Worm (Caenorhabditis elegans) whole organism, early embryonic: ENCODE data around the gene F49H6.12.

Experiments used
- B0310.2 ChIP-seq: sonication (generic microtip); optimal IDR thresholded peaks from 2 replicates; lab custom pipeline; 2016; ENCODE audit warnings: mild to moderate bottlenecking, missing genetic modification characterization, missing compliant biosample characterization
- F13C5.2 ChIP-seq: sonication (generic microtip); optimal IDR thresholded peaks from 2 replicates; lab custom pipeline; 2017; ENCODE audit warnings: mild to moderate bottlenecking, missing genetic modification characterization, inconsistent platforms, missing compliant biosample characterization
- aly-1 ChIP-seq: sonication (generic microtip); optimal IDR thresholded peaks from 2 replicates; lab custom pipeline; 2016; ENCODE audit warnings: missing genetic modification characterization, missing compliant biosample characterization
- ama-1 ChIP-seq: fragments of 150-350 bp; optimal IDR thresholded peaks from 2 replicates; lab custom pipeline; 2014
- ceh-13 ChIP-seq: fragments of 200-800 bp; sonication (Bioruptor generic); optimal IDR thresholded peaks from 2 replicates; lab custom pipeline; 2018; ENCODE audit warnings: mild to moderate bottlenecking, missing genetic modification characterization, missing compliant biosample characterization
- ceh-36 ChIP-seq: sonication (generic microtip); optimal IDR thresholded peaks from 2 replicates; lab custom pipeline; 2016; ENCODE audit warnings: missing genetic modification characterization, inconsistent platforms, missing compliant biosample characterization
- ets-7 ChIP-seq: sonication (generic microtip); optimal IDR thresholded peaks from 2 replicates; lab custom pipeline; 2016; ENCODE audit warnings: missing genotype, missing genetic modification characterization, missing compliant biosample characterization
- flt-1 ChIP-seq: fragments of 200-800 bp; sonication (Bioruptor generic); IDR thresholded peaks from 2 replicates; pipeline ENCODE4 v1.3.6; 2022; ENCODE audit warnings: missing genetic modification characterization, missing compliant biosample characterization
- hmbx-1 ChIP-seq: sonication (generic microtip); optimal IDR thresholded peaks from 2 replicates; lab custom pipeline; 2016; ENCODE audit warnings: mild to moderate bottlenecking, missing genetic modification characterization, missing compliant biosample characterization
- hmg-4 ChIP-seq: fragments of 200-800 bp; sonication (Bioruptor generic); optimal IDR thresholded peaks from 2 replicates; lab custom pipeline; 2018; ENCODE audit warnings: mild to moderate bottlenecking, missing genetic modification characterization, missing compliant biosample characterization
- hnd-1 ChIP-seq: sonication (generic microtip); optimal IDR thresholded peaks from 2 replicates; lab custom pipeline; 2016; ENCODE audit warnings: missing genetic modification characterization, missing compliant biosample characterization
- pes-1 ChIP-seq: fragments of 200-800 bp; sonication (Bioruptor generic); IDR thresholded peaks from 2 replicates; pipeline ENCODE4 v1.3.6; 2022; ENCODE audit warnings: missing genetic modification reagents, missing genetic modification characterization, missing compliant biosample characterization
- scrt-1 ChIP-seq: fragments of 200-800 bp; sonication (Bioruptor generic); IDR thresholded peaks from 2 replicates; pipeline ENCODE4 v1.3.6; 2022; ENCODE audit warnings: missing genetic modification characterization, missing compliant biosample characterization
- sea-1 ChIP-seq: fragments of 200-800 bp; sonication (Bioruptor generic); conservative IDR thresholded peaks from 2 replicates; pipeline ENCODE4 v1.3.6; 2022; ENCODE audit warnings: missing genetic modification characterization, missing compliant biosample characterization
- tbx-11 ChIP-seq: fragments of 200-800 bp; sonication (Bioruptor generic); IDR thresholded peaks from 2 replicates; pipeline ENCODE4 v1.3.6; 2022; ENCODE audit warnings: missing genetic modification characterization, missing compliant biosample characterization
- tbx-37 ChIP-seq: fragments of 200-800 bp; sonication (Bioruptor generic); conservative IDR thresholded peaks from 2 replicates; pipeline ENCODE4 v1.3.6; 2022; ENCODE audit warnings: missing genetic modification reagents, missing genetic modification characterization, missing compliant biosample characterization
- tra-4 ChIP-seq: sonication (generic microtip); optimal IDR thresholded peaks from 2 replicates; lab custom pipeline; 2017; ENCODE audit warnings: missing genetic modification characterization, missing compliant biosample characterization

The F49H6.12 gene

ce11 chrV:17030430-17030829 is 9.2 kb upstream of the F49H6.12 start:
- no peak for TF ChIP-seq hmg-4 (GFP tag; lab: Kevin White, UChicago)
- TF ChIP-seq scrt-1, result no peak
- no peak for TF ChIP-seq ceh-36 (tag; lab: Kevin White, UChicago)
- TF ChIP-seq ceh-13 (GFP tag; lab: Kevin White, UChicago), result no peak
- TF ChIP-seq pes-1 (GFP tag; lab: Robert Waterston, UW), result no peak
- TF ChIP-seq F13C5.2, result no peak
- no peak for TF ChIP-seq ama-1 (lab: Kevin White, UChicago)
- TF ChIP-seq hmbx-1 (tag; lab: Kevin White, UChicago), result no peak
- no peak for TF ChIP-seq sea-1 (GFP tag; lab: Robert Waterston, UW)
- no peak for TF ChIP-seq tra-4 (tag; lab: Kevin White, UChicago)
- TF ChIP-seq hnd-1 (tag; lab: Kevin White, UChicago), result no peak
- no peak for TF ChIP-seq aly-1 (tag; lab: Kevin White, UChicago)
- TF ChIP-seq flt-1 (GFP tag; lab: Robert Waterston, UW), result no peak
- no peak for TF ChIP-seq tbx-11 (GFP tag; lab: Robert Waterston, UW)
- TF ChIP-seq ets-7 (tag; lab: Kevin White, UChicago), result no peak
- TF ChIP-seq B0310.2, result no peak
- no peak for TF ChIP-seq tbx-37 (GFP tag; lab: Robert Waterston, UW)

ce11 chrV:17026289-17026688 is 5.0 kb upstream of the F49H6.12 start, which contains the start of gene F49H6.15:
Gene F49H6.15 (minus strand): TSS chrV:17026389.
- no peak for TF ChIP-seq pes-1 (GFP tag; lab: Robert Waterston, UW)

ce11 chrV:17022613-17023322 is 1.5 kb upstream of the F49H6.12 start, which contains the start of the genes F49H6.8 and F49H6.5:
Gene F49H6.8 (minus strand): TSS chrV:17022663.
Gene F49H6.5 (plus strand): TSS chrV:17023241.
- TF ChIP-seq tbx-37 (GFP tag; lab: Robert Waterston, UW) (no peak), flt-1 (GFP tag; lab: Robert Waterston, UW) (no peak), pes-1 (GFP tag; lab: Robert Waterston, UW) (no peak), ama-1 (lab: Kevin White, UChicago) (no peak), tra-4 (tag; lab: Kevin White, UChicago) (no peak), hmg-4 (GFP tag; lab: Kevin White, UChicago) (no peak), sea-1 (GFP tag; lab: Robert Waterston, UW) (no peak)

ce11 chrV:17019690-17020089 is 1.6 kb downstream of the F49H6.12 start, which contains the start of gene F49H6.17:
Gene F49H6.17 (plus strand): TSS chrV:17019990.
- TF ChIP-seq pes-1 (GFP tag; lab: Robert Waterston, UW) (no peak), tbx-37 (GFP tag; lab: Robert Waterston, UW) (no peak), tbx-11 (GFP tag; lab: Robert Waterston, UW) (no peak), hmg-4 (GFP tag; lab: Kevin White, UChicago) (no peak), tra-4 (tag; lab: Kevin White, UChicago) (no peak), ets-7 (tag; lab: Kevin White, UChicago) (no peak), hnd-1 (tag; lab: Kevin White, UChicago) (no peak), aly-1 (tag; lab: Kevin White, UChicago) (no peak), ceh-36 (tag; lab: Kevin White, UChicago) (no peak), flt-1 (GFP tag; lab: Robert Waterston, UW) (no peak), hmbx-1 (tag; lab: Kevin White, UChicago) (no peak)

ce11 chrV:17016787-17017186 is 4.5 kb downstream of the F49H6.12 start, which contains the start of gene srh-97:
Gene srh-97 (plus strand): TSS chrV:17017087.
- TF ChIP-seq B0310.2, result no peak
- no peak for TF ChIP-seq hnd-1 (tag; lab: Kevin White, UChicago)
- TF ChIP-seq pes-1 (GFP tag; lab: Robert Waterston, UW), result no peak
- no peak for TF ChIP-seq tra-4 (tag; lab: Kevin White, UChicago)
- no peak for TF ChIP-seq F13C5.2
- no peak for TF ChIP-seq tbx-11 (GFP tag; lab: Robert Waterston, UW)
- TF ChIP-seq ceh-36 (tag; lab: Kevin White, UChicago), result no peak
- no peak for TF ChIP-seq aly-1 (tag; lab: Kevin White, UChicago)
- TF ChIP-seq ceh-13 (GFP tag; lab: Kevin White, UChicago), result no peak

- no peak for TF ChIP-seq ets-7 (tag; lab: Kevin White, UChicago)
- no peak for TF ChIP-seq aly-1 (tag; lab: Kevin White, UChicago)
- no peak for TF ChIP-seq F13C5.2
- TF ChIP-seq ceh-13 (GFP tag; lab: Kevin White, UChicago), result no peak
- TF ChIP-seq flt-1 (GFP tag; lab: Robert Waterston, UW), result no peak
- no peak for TF ChIP-seq sea-1 (GFP tag; lab: Robert Waterston, UW)
- no peak for TF ChIP-seq ama-1 (lab: Kevin White, UChicago)
- TF ChIP-seq hmbx-1 (tag; lab: Kevin White, UChicago), result no peak
- no peak for TF ChIP-seq B0310.2
- TF ChIP-seq pes-1 (GFP tag; lab: Robert Waterston, UW), result no peak
- no peak for TF ChIP-seq tbx-11 (GFP tag; lab: Robert Waterston, UW)
- no peak for TF ChIP-seq scrt-1
Measured at ce11 chrV:17014050-17014449, 7.2 kb downstream of the F49H6.12 start, which contains the start of gene clc-13. Gene clc-13 (plus strand): TSS chrV:17014408.

ce11 chrV:17013232-17013631 is 8.0 kb downstream of the F49H6.12 start, which contains the start of gene clec-241:
Gene clec-241 (minus strand): TSS chrV:17013332.
- TF ChIP-seq sea-1 (GFP tag; lab: Robert Waterston, UW) (no peak), B0310.2 (no peak), hnd-1 (tag; lab: Kevin White, UChicago) (no peak), hmbx-1 (tag; lab: Kevin White, UChicago) (no peak), aly-1 (tag; lab: Kevin White, UChicago) (no peak), pes-1 (GFP tag; lab: Robert Waterston, UW) (no peak), tbx-11 (GFP tag; lab: Robert Waterston, UW) (no peak), scrt-1 (no peak), hmg-4 (GFP tag; lab: Kevin White, UChicago) (no peak), ama-1 (lab: Kevin White, UChicago) (no peak), ceh-36 (tag; lab: Kevin White, UChicago) (no peak), tbx-37 (GFP tag; lab: Robert Waterston, UW) (no peak), ets-7 (tag; lab: Kevin White, UChicago) (no peak), flt-1 (GFP tag; lab: Robert Waterston, UW) (no peak), tra-4 (tag; lab: Kevin White, UChicago) (no peak), F13C5.2 (no peak), ceh-13 (GFP tag; lab: Kevin White, UChicago) (no peak)
